Fruit fly (Drosophila melanogaster) S2 (cell line): ENCODE results near the gene Mrp5.

Source experiments
- CG8478 ChIP-seq: fragments of >200 bp; optimal IDR thresholded peaks from 2 replicates; lab custom pipeline; 2018
- CTCF ChIP-seq, 2 experiments: fragments of >200 bp; optimal IDR thresholded peaks; 2 replicates each; lab custom pipeline; 2018

- TF ChIP-seq CG8478: no peak
- no peak for TF ChIP-seq CTCF (optimal IDR thresholded peaks at IDR 0.05; lab: Kevin White, UChicago)
Observed at dm6 chr3R:19858017-19858659, 17.3 kb downstream of the Mrp5 start.
